Worm (Caenorhabditis elegans) whole organism, L2 larva: ENCODE data around the gene rpl-11.1.

Experiments used
- F13H6.1 ChIP-seq: sonication (generic microtip); optimal IDR thresholded peaks from 2 replicates; lab custom pipeline; 2016; ENCODE audit warnings: missing genetic modification characterization, missing compliant biosample characterization
- ZK546.5 ChIP-seq: sonication (generic microtip); optimal IDR thresholded peaks from 2 replicates; lab custom pipeline; 2017; ENCODE audit warnings: missing biosample characterization, missing genetic modification characterization
- ama-1 ChIP-seq: fragments of 150-350 bp; optimal IDR thresholded peaks from 2 replicates; lab custom pipeline; 2018; ENCODE audit warnings: inconsistent platforms
- blmp-1 ChIP-seq: sonication (generic microtip); optimal IDR thresholded peaks from 2 replicates; lab custom pipeline; 2017; ENCODE audit warnings: missing genetic modification characterization, mild to moderate bottlenecking, missing compliant biosample characterization, antibody characterized with exemption, moderate library complexity; ENCODE audit not compliant: insufficient read depth
- lin-13 ChIP-seq: fragments of 150-350 bp; optimal IDR thresholded peaks from 2 replicates; lab custom pipeline; 2014; ENCODE audit warnings: missing biosample characterization, missing genetic modification reagents, missing genetic modification characterization
- lin-39 ChIP-seq: fragments of 150-350 bp; optimal IDR thresholded peaks from 2 replicates; lab custom pipeline; 2014; ENCODE audit warnings: missing biosample characterization, missing genetic modification reagents, missing genetic modification characterization
- mdl-1 ChIP-seq, 2 experiments: fragments of 150-350 bp in 1 of 2; sonication (generic microtip) in 1 of 2; optimal IDR thresholded peaks; 2 replicates each; lab custom pipeline; 2017; ENCODE audit warnings: missing biosample characterization in 2 of 2, missing genetic modification characterization in 2 of 2
- nhr-237 ChIP-seq: fragments of 150-350 bp; optimal IDR thresholded peaks from 2 replicates; lab custom pipeline; 2014; ENCODE audit warnings: missing biosample characterization, missing genetic modification characterization
- zag-1 ChIP-seq: fragments of 150-350 bp; optimal IDR thresholded peaks from 2 replicates; lab custom pipeline; 2014; ENCODE audit warnings: missing biosample characterization, missing genetic modification characterization
- ztf-4 ChIP-seq: fragments of 150-350 bp; optimal IDR thresholded peaks from 2 replicates; lab custom pipeline; 2014; ENCODE audit warnings: missing biosample characterization, missing genetic modification characterization

- TF ChIP-seq mdl-1 (tag; optimal IDR thresholded peaks at IDR 0.05; lab: Kevin White, UChicago) (no peak), lin-13 (GFP tag; lab: Kevin White, UChicago) (no peak), zag-1 (tag; lab: Kevin White, UChicago) (no peak), ama-1 (lab: Kevin White, UChicago) (no peak), blmp-1 (no peak), F13H6.1 (tag; lab: Kevin White, UChicago) (no peak), lin-39 (tag; lab: Kevin White, UChicago) (no peak), ZK546.5 (no peak), ztf-4 (no peak), nhr-237 (tag; lab: Kevin White, UChicago) (no peak)
Measured at ce11 chrV:3555986-3556385, 29.9 kb downstream of the rpl-11.1 start, which contains the start of gene grl-30.
